Fruit fly (Drosophila melanogaster): Measurements from ENCODE around the gene MFS18.

- TF ChIP-seq Abd-B (GFP tag; optimal IDR thresholded peaks at IDR 0.05) (no peak), psq (GFP tag; optimal IDR thresholded peaks at IDR 0.05) (no peak), CG32264 (GFP tag; optimal IDR thresholded peaks at IDR 0.05) (no peak), Hnf4 (GFP tag; optimal IDR thresholded peaks at IDR 0.05) (no peak), foxo (GFP tag; optimal IDR thresholded peaks at IDR 0.05) (no peak), usp (GFP tag; optimal IDR thresholded peaks at IDR 0.05) (no peak), dsf (GFP tag; optimal IDR thresholded peaks at IDR 0.05; ENCODE audit: borderline replicate concordance) (no peak)
Measured at dm6 chr2L:4475422-4475821, 27.0 kb upstream of the MFS18 start.
